Fruit fly (Drosophila melanogaster) whole organism, larva: Measurements from ENCODE around the gene Sbds.

Source experiments
- noc ChIP-seq: fragments of 200-800 bp; sonication (Bioruptor generic); optimal IDR thresholded peaks from 3 replicates; lab custom pipeline; 2019; ENCODE audit warnings: missing biosample characterization, mild to moderate bottlenecking, missing genetic modification characterization, moderate library complexity

Sbds gene

DNA sequence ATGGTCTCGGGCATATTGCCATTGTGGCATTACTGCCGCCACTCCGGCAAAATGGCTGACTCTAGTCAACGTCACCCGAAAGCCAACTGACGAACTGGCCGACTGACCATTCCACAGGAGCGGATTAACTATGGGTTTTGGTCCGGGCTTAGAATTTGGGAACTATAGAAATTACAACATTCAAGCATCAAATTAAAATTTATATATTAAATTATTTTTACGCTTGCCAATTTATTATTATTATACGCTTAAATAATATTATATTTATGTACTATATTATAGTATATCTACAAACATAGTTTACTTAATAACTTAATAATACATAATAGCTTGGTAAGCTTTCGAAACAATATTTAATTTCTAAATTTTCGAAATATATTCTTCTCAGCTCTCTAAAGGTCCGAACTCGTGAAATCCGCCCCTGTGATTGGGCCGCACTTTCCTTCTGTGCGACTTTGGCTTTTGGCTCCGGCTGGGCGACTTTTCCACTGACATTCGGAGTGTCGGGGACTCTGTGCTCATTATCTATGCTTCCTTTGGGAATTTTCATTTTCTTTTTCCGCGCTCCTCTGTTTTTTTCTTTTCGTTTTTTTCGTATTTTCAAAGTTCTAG, 44.8 kb downstream of the Sbds start:
- TF ChIP-seq noc (tag; lab: Kevin White, UChicago), result no peak

DNA sequence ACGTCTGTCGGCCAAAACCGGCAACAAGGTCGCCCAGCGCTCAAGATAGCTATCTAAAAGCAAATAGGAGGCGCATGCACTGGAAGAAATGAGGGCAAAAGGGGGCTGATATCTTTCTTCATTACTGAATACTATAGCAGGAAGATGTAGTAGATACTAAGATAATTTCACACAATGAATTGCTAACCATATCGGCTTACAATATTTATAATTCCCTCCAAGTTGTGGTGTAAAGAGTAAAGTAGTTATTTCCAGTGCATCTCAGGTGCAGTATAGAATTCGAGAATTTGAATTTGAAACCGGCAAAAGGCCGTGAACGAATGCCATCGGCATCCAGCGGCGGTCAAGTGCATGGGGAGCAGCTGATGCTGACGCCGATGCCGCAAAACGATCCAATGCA, 46.8 kb downstream of the Sbds start:
- TF ChIP-seq noc (tag; lab: Kevin White, UChicago), result no peak

DNA sequence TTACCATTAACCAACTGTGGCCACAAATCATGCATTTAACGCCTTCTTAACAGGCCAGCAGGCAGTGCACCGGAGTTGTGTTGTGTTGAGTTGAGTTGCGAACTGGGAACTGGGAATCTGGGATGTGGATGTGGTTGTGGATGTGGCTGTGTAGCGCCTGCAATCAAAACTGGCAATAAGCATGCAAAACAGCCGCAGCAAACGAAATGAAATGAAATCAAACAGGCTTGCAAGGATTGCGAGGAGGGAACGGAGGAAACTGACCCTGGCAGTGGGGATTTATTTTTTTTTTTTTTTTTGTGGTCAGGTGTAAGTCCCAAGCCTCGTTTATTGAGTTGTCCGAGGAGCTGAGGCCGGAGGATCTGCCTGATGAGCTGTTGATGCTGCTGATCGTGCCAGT, 49.8 kb downstream of the Sbds start:
- no peak for TF ChIP-seq noc (tag; lab: Kevin White, UChicago)
